Fruit fly (Drosophila melanogaster) whole organism, embryonic: Measurements from ENCODE around the gene park.

Experiments used
- B-H2 ChIP-seq: fragments of 200-800 bp; sonication (Bioruptor generic); optimal IDR thresholded peaks from 2 replicates; lab custom pipeline; 2018; ENCODE audit warnings: missing biosample characterization, mild to moderate bottlenecking, missing genetic modification characterization
- CG10654 ChIP-seq: fragments of 200-800 bp; sonication (Bioruptor generic); optimal IDR thresholded peaks from 2 replicates; lab custom pipeline; 2016; ENCODE audit warnings: missing biosample characterization, missing genetic modification characterization
- CG10979 ChIP-seq: fragments of 200-800 bp; sonication (Bioruptor generic); optimal IDR thresholded peaks from 2 replicates; lab custom pipeline; 2018; ENCODE audit warnings: missing biosample characterization, mild to moderate bottlenecking, missing genetic modification characterization, moderate library complexity
- CG11093 ChIP-seq: fragments of 200-800 bp; sonication (Bioruptor generic); IDR thresholded peaks from 3 replicates; pipeline ENCODE4 v1.3.6; 2022; ENCODE audit warnings: missing biosample characterization, missing genetic modification characterization
- CG11560 ChIP-seq: fragments of 200-800 bp; sonication (Bioruptor generic); IDR thresholded peaks from 3 replicates; pipeline ENCODE4 v1.3.6; 2022; ENCODE audit warnings: missing biosample characterization, missing genetic modification characterization
- CG12071 ChIP-seq: fragments of 200-800 bp; sonication (Bioruptor generic); optimal IDR thresholded peaks from 3 replicates; lab custom pipeline; 2018; ENCODE audit warnings: missing biosample characterization, mild to moderate bottlenecking, missing genetic modification characterization
- CG12769 ChIP-seq: fragments of 200-800 bp; sonication (Bioruptor generic); optimal IDR thresholded peaks from 2 replicates; lab custom pipeline; 2019; ENCODE audit warnings: missing biosample characterization, mild to moderate bottlenecking, missing genetic modification characterization, moderate library complexity
- CG13123 ChIP-seq: fragments of 200-800 bp; sonication (Bioruptor generic); optimal IDR thresholded peaks from 2 replicates; lab custom pipeline; 2016; ENCODE audit warnings: missing biosample characterization, missing genetic modification characterization
- CG13894 ChIP-seq: fragments of 200-800 bp; sonication (Bioruptor generic); optimal IDR thresholded peaks from 3 replicates; lab custom pipeline; 2018; ENCODE audit warnings: missing biosample characterization, mild to moderate bottlenecking, missing genetic modification characterization, moderate library complexity
- CG15696 ChIP-seq: fragments of 200-800 bp; sonication (Bioruptor generic); optimal IDR thresholded peaks from 2 replicates; lab custom pipeline; 2019; ENCODE audit warnings: missing biosample characterization, mild to moderate bottlenecking, missing genetic modification characterization, moderate library complexity
- CG1603 ChIP-seq: fragments of 200-800 bp; sonication (Bioruptor generic); optimal IDR thresholded peaks from 2 replicates; lab custom pipeline; 2019; ENCODE audit warnings: missing biosample characterization, mild to moderate bottlenecking, missing genetic modification characterization, moderate library complexity
- CG16815 ChIP-seq: fragments of 200-800 bp; sonication (Bioruptor generic); optimal IDR thresholded peaks from 3 replicates; lab custom pipeline; 2017; ENCODE audit warnings: missing biosample characterization, mild to moderate bottlenecking, missing genetic modification characterization
- CG1792 ChIP-seq: fragments of 200-800 bp; sonication (Bioruptor generic); optimal IDR thresholded peaks from 2 replicates; lab custom pipeline; 2016; ENCODE audit warnings: missing biosample characterization, missing genetic modification characterization
- CG18476 ChIP-seq: fragments of 200-800 bp; sonication (Bioruptor generic); optimal IDR thresholded peaks from 2 replicates; lab custom pipeline; 2016; ENCODE audit warnings: missing biosample characterization, mild to moderate bottlenecking, missing genetic modification characterization
- CG18599 ChIP-seq: fragments of 200-800 bp; sonication (Bioruptor generic); optimal IDR thresholded peaks from 3 replicates; lab custom pipeline; 2017; ENCODE audit warnings: missing biosample characterization, missing genetic modification characterization, mild to moderate bottlenecking, moderate library complexity, missing genetic modification reagents
- CG18764 ChIP-seq: fragments of 200-800 bp; sonication (Bioruptor generic); optimal IDR thresholded peaks from 3 replicates; lab custom pipeline; 2016; ENCODE audit warnings: missing biosample characterization, missing genetic modification characterization
- CG2889 ChIP-seq: fragments of 200-800 bp; sonication (Bioruptor generic); IDR thresholded peaks from 3 replicates; pipeline ENCODE4 v1.3.6; 2022; ENCODE audit warnings: missing biosample characterization, missing genetic modification characterization
- CG4730 ChIP-seq: fragments of 200-800 bp; sonication (Bioruptor generic); IDR thresholded peaks from 2 replicates; pipeline ENCODE4 v1.3.6; 2022; ENCODE audit warnings: missing biosample characterization, missing genetic modification characterization
- CG6689 ChIP-seq: fragments of 200-800 bp; sonication (Bioruptor generic); IDR thresholded peaks from 2 replicates; pipeline ENCODE4 v1.3.6; 2022; ENCODE audit warnings: missing biosample characterization, missing genetic modification characterization
- CG9797 ChIP-seq: fragments of 200-800 bp; sonication (Bioruptor generic); optimal IDR thresholded peaks from 3 replicates; lab custom pipeline; 2018; ENCODE audit warnings: missing biosample characterization, mild to moderate bottlenecking, missing genetic modification characterization
- CkIIα-i1 ChIP-seq: fragments of 200-800 bp; sonication (Bioruptor generic); IDR thresholded peaks from 2 replicates; pipeline ENCODE4 v1.3.6; 2022; ENCODE audit warnings: missing biosample characterization, missing genetic modification characterization
- Fer3 ChIP-seq: fragments of 200-800 bp; sonication (Bioruptor generic); optimal IDR thresholded peaks from 2 replicates; lab custom pipeline; 2018; ENCODE audit warnings: missing biosample characterization, mild to moderate bottlenecking, missing genetic modification characterization, moderate library complexity
- Hand ChIP-seq: fragments of 200-800 bp; sonication (Bioruptor generic); optimal IDR thresholded peaks from 2 replicates; lab custom pipeline; 2017; ENCODE audit warnings: mild to moderate bottlenecking, missing biosample characterization, missing genetic modification reagents, missing genetic modification characterization
- NC2α ChIP-seq: fragments of 200-800 bp; sonication (Bioruptor generic); optimal IDR thresholded peaks from 2 replicates; lab custom pipeline; 2016; ENCODE audit warnings: missing biosample characterization, missing genetic modification characterization
- NC2β ChIP-seq: fragments of 200-800 bp; sonication (Bioruptor generic); optimal IDR thresholded peaks from 2 replicates; lab custom pipeline; 2016; ENCODE audit warnings: missing biosample characterization, missing genetic modification characterization
- Scr ChIP-seq: fragments of 200-800 bp; sonication (Bioruptor generic); IDR thresholded peaks from 2 replicates; pipeline ENCODE4 v1.3.6; 2022; ENCODE audit warnings: missing biosample characterization, missing genetic modification characterization; ENCODE audit not compliant: partially characterized antibody
- Sox102F ChIP-seq: fragments of 200-800 bp; sonication (Bioruptor generic); optimal IDR thresholded peaks from 2 replicates; lab custom pipeline; 2018; ENCODE audit warnings: missing biosample characterization, mild to moderate bottlenecking, missing genetic modification characterization, moderate library complexity
- ase ChIP-seq: fragments of 200-800 bp; sonication (Bioruptor generic); IDR thresholded peaks from 3 replicates; pipeline ENCODE4 v1.3.6; 2022; ENCODE audit warnings: missing biosample characterization, missing genetic modification characterization
- ato ChIP-seq: fragments of 200-800 bp; sonication (Bioruptor generic); IDR thresholded peaks from 2 replicates; pipeline ENCODE4 v1.3.6; 2022; ENCODE audit warnings: missing biosample characterization, missing genetic modification characterization; ENCODE audit not compliant: partially characterized antibody
- btn ChIP-seq: fragments of 200-800 bp; sonication (Bioruptor generic); optimal IDR thresholded peaks from 2 replicates; lab custom pipeline; 2016; ENCODE audit warnings: missing biosample characterization, missing genetic modification characterization
- crol ChIP-seq: fragments of 200-800 bp; sonication (Bioruptor generic); IDR thresholded peaks from 2 replicates; pipeline ENCODE4 v1.3.6; 2022; ENCODE audit warnings: missing biosample characterization, missing genetic modification characterization
- da ChIP-seq: fragments of 200-800 bp; sonication (Bioruptor generic); optimal IDR thresholded peaks from 2 replicates; lab custom pipeline; 2016; ENCODE audit warnings: missing biosample characterization, missing genetic modification characterization
- eve ChIP-seq, 2 experiments: fragments of >200 bp; optimal IDR thresholded peaks; 2 replicates each; lab custom pipeline; 2017; ENCODE audit warnings: missing biosample characterization in 2 of 2, missing genetic modification characterization in 2 of 2
- gsb ChIP-seq: fragments of 200-800 bp; sonication (Bioruptor generic); IDR thresholded peaks from 2 replicates; pipeline ENCODE4 v1.3.6; 2022; ENCODE audit warnings: missing biosample characterization, missing genetic modification characterization
- insv ChIP-seq, 2 experiments: fragments of 200-800 bp; sonication (Bioruptor generic); optimal IDR thresholded peaks; 3 replicates each; lab custom pipeline; 2016 to 2018; ENCODE audit warnings: missing biosample characterization in 2 of 2, missing genetic modification characterization in 2 of 2
- kah ChIP-seq: fragments of 200-800 bp; sonication (Bioruptor generic); optimal IDR thresholded peaks from 2 replicates; lab custom pipeline; 2018; ENCODE audit warnings: missing biosample characterization, mild to moderate bottlenecking, missing genetic modification characterization
- kni ChIP-seq: fragments of 200-800 bp; sonication (Bioruptor generic); optimal IDR thresholded peaks from 3 replicates; lab custom pipeline; 2017; ENCODE audit warnings: mild to moderate bottlenecking, missing biosample characterization, missing genetic modification reagents, missing genetic modification characterization
- knrl ChIP-seq: fragments of 200-800 bp; sonication (Bioruptor generic); IDR thresholded peaks from 3 replicates; pipeline ENCODE4 v1.3.6; 2022; ENCODE audit warnings: missing biosample characterization, missing genetic modification characterization; ENCODE audit not compliant: partially characterized antibody
- lab ChIP-seq: fragments of 200-800 bp; sonication (Bioruptor generic); optimal IDR thresholded peaks from 3 replicates; lab custom pipeline; 2017; ENCODE audit warnings: missing biosample characterization, missing genetic modification characterization, mild to moderate bottlenecking, moderate library complexity, missing genetic modification reagents
- nau ChIP-seq: fragments of 200-800 bp; sonication (Bioruptor generic); optimal IDR thresholded peaks from 3 replicates; lab custom pipeline; 2017; ENCODE audit warnings: missing biosample characterization, mild to moderate bottlenecking, missing genetic modification characterization, missing genetic modification reagents
- nom ChIP-seq: fragments of 200-800 bp; sonication (Bioruptor generic); optimal IDR thresholded peaks from 2 replicates; lab custom pipeline; 2017; ENCODE audit warnings: missing biosample characterization, missing genetic modification characterization, mild to moderate bottlenecking, moderate library complexity, missing genetic modification reagents
- org-1 ChIP-seq: fragments of 200-800 bp; sonication (Bioruptor generic); optimal IDR thresholded peaks from 2 replicates; lab custom pipeline; 2017; ENCODE audit warnings: missing biosample characterization, missing genetic modification characterization
- prd ChIP-seq, 3 experiments: fragments of >200 bp in 2 of 3; fragments of 200-800 bp in 1 of 3; sonication (Bioruptor generic) in 1 of 3; optimal IDR thresholded peaks in 2 of 3; IDR thresholded peaks in 1 of 3; 2 replicates in 2 of 3; 3 replicates in 1 of 3; pipeline versions ENCODE4 v1.3.6 to Lab custom; 2017 to 2022; ENCODE audit warnings: missing biosample characterization in 1 of 3, missing genetic modification characterization in 1 of 3
- pros ChIP-seq: fragments of 200-800 bp; sonication (Bioruptor generic); optimal IDR thresholded peaks from 3 replicates; lab custom pipeline; 2019; ENCODE audit warnings: missing biosample characterization, mild to moderate bottlenecking, missing genetic modification characterization, moderate library complexity
- row ChIP-seq: fragments of 200-800 bp; sonication (Bioruptor generic); IDR thresholded peaks from 3 replicates; pipeline ENCODE4 v1.3.6; 2022; ENCODE audit warnings: missing biosample characterization, missing genetic modification characterization
- sob ChIP-seq: fragments of 200-800 bp; sonication (Bioruptor generic); IDR thresholded peaks from 2 replicates; pipeline ENCODE4 v1.3.6; 2022; ENCODE audit warnings: missing biosample characterization, missing genetic modification characterization
- sr ChIP-seq: fragments of 200-800 bp; sonication (Bioruptor generic); IDR thresholded peaks from 3 replicates; pipeline ENCODE4 v1.3.6; 2022; ENCODE audit warnings: missing biosample characterization, missing genetic modification characterization
- usp ChIP-seq: fragments of >200 bp; optimal IDR thresholded peaks from 2 replicates; lab custom pipeline; 2017; ENCODE audit warnings: missing biosample characterization, missing genetic modification characterization
- yki ChIP-seq: fragments of >200 bp; optimal IDR thresholded peaks from 3 replicates; lab custom pipeline; 2018

The park gene

dm6 chr3L:21172527-21173253 lies 24.0 kb downstream of the park start, which contains the start of the genes chb and AsnS (continued):
- TF ChIP-seq CG4730 (GFP tag; lab: Robert Waterston, UW) (peak; percentile 93), CG16815 (GFP tag; lab: Kevin White, UChicago) (peak; percentile 75), CG1603 (tag; lab: Kevin White, UChicago) (peak; percentile 89), ase (GFP tag; lab: Robert Waterston, UW) (peak; percentile 91), prd (optimal IDR thresholded peaks at IDR 0.05; lab: Kevin White, UChicago) (no peak), prd (GFP tag; IDR thresholded peaks at IDR 0.05; lab: Robert Waterston, UW) (peak; percentile 93), pros (GFP tag; lab: Kevin White, UChicago) (no peak), sr (GFP tag; lab: Robert Waterston, UW) (peak; percentile 33; the same call in 1 of the 3 replicates), Sox102F (GFP tag; lab: Kevin White, UChicago) (peak; percentile 97), CG12769 (tag; lab: Kevin White, UChicago) (peak; percentile 94), CG2889 (GFP tag; lab: Robert Waterston, UW) (peak; percentile 88), kah (GFP tag; lab: Kevin White, UChicago) (no peak), ato (no peak), org-1 (GFP tag; lab: Kevin White, UChicago) (peak; percentile 78), sob (GFP tag; lab: Robert Waterston, UW) (peak; percentile 89), CG10654 (GFP tag; lab: Kevin White, UChicago) (peak; percentile 87), nom (GFP tag; lab: Kevin White, UChicago) (peak; percentile 6), knrl (GFP tag; lab: Robert Waterston, UW) (no peak), btn (peak; percentile 48), usp (GFP tag; lab: Kevin White, UChicago) (no peak), NC2β (peak; percentile 28), gsb (GFP tag; lab: Robert Waterston, UW) (peak; percentile 90), CG13894 (tag; lab: Kevin White, UChicago) (peak; percentile 10), Fer3 (tag; lab: Kevin White, UChicago) (peak; percentile 96), kni (GFP tag; lab: Kevin White, UChicago) (no peak), CG15696 (tag; lab: Kevin White, UChicago) (peak; percentile 35), CG1792 (GFP tag; lab: Kevin White, UChicago) (peak; percentile 48), crol (GFP tag; lab: Robert Waterston, UW) (peak; percentile 12; the same call in 1 of the 2 replicates), CG6689 (GFP tag; lab: Robert Waterston, UW) (peak; percentile 92), CG18599 (GFP tag; lab: Kevin White, UChicago) (peak; percentile 87), CG11093 (peak; percentile 81), CG13123 (GFP tag; lab: Kevin White, UChicago) (peak; percentile 65), insv (GFP tag; optimal IDR thresholded peaks at IDR 0.05; lab: Kevin White, UChicago) (no peak), CG10979 (peak; percentile 88), da (GFP tag; lab: Kevin White, UChicago) (no peak), CG18764 (GFP tag; lab: Kevin White, UChicago) (peak; percentile 68), CG9797 (GFP tag; lab: Kevin White, UChicago) (no peak), yki (no peak), CG11560 (tag; lab: Robert Waterston, UW) (peak; percentile 71; the same call in 2 of the 3 replicates), B-H2 (no peak), row (peak; percentile 96), Scr (GFP tag; lab: Robert Waterston, UW) (no peak), eve (GFP tag; optimal IDR thresholded peaks at IDR 0.05; lab: Kevin White, UChicago) (no peak), lab (peak; percentile 92), NC2α (peak; percentile 20), Hand (GFP tag; lab: Kevin White, UChicago) (peak; percentile 77), CG18476 (peak; percentile 73), CG12071 (GFP tag; lab: Kevin White, UChicago) (peak; percentile 83), nau (GFP tag; lab: Kevin White, UChicago) (peak; percentile 70), CkIIα-i1 (GFP tag; lab: Robert Waterston, UW) (peak; percentile 44; the same call in 1 of the 2 replicates)
